Fruit fly (Drosophila melanogaster): ENCODE data around the gene att-ORFB.

DNA sequence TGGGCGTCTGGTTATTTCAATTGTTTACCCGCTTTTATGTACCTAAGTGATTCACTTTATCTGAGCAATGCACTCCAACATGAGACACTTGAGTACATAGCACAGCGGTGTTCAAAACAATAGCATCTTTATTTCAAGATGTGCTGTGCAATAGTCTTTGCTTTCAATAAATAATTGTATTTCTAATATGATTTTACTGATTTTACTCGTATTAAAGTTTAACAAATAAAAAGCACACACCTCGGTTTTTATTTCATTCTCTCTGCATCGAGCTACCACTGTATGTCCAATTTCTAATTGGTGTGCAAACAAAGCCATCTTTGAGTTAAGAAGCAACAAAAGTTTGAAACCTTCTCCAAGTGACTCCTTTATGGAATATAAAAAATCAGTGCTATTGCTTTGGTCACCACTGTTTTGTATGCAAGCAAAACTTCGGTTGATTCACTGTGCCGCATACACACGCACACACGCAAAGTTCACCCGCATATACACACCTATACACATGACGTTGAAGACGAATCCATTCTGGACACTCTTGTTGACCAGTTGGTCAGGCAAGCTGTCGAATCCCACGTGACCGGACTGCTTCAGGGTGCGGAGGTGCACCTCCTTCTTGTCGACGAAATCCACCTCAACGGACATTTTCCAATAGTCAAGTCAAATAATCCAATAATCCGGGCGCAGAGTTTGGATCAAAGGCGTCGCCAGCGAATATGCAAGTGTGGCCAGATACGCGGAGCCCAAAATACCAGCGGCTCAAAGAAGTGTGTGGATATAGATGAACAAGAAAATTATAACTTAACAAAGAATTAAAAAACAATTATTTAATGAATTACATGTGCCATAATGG is 33.7 kb upstream of the att-ORFB start, which contains the start of gene Septin2:
- TF ChIP-seq CG32006 (GFP tag; optimal IDR thresholded peaks at IDR 0.05) (peak; percentile 97), svp (GFP tag) (peak; percentile 97), Ets96B (tag; optimal IDR thresholded peaks at IDR 0.05) (peak; percentile 89), CG8119 (GFP tag; IDR thresholded peaks at IDR 0.05) (peak; percentile 94)

Data from whole organism, prepupa.